Fruit fly (Drosophila melanogaster) whole organism, prepupa: ENCODE results near the gene CG31872.

Experiments used
- CG8319 ChIP-seq: fragments of 200-800 bp; sonication (Bioruptor generic); optimal IDR thresholded peaks from 3 replicates; lab custom pipeline; 2016; ENCODE audit warnings: missing biosample characterization, missing genetic modification characterization
- CG8632 ChIP-seq: fragments of 200-800 bp; sonication (Bioruptor generic); optimal IDR thresholded peaks from 3 replicates; lab custom pipeline; 2016; ENCODE audit warnings: missing biosample characterization, missing genetic modification characterization
- Eip78C ChIP-seq: fragments of 200-800 bp; sonication (Bioruptor generic); peaks from one replicate; lab custom pipeline; 2016; ENCODE audit warnings: missing biosample characterization, missing genetic modification characterization
- Ets96B ChIP-seq: fragments of 200-800 bp; optimal IDR thresholded peaks from 2 replicates; lab custom pipeline; 2019; ENCODE audit warnings: missing biosample characterization, mild to moderate bottlenecking, missing genetic modification characterization, moderate library complexity
- OdsH ChIP-seq: fragments of 200-800 bp; sonication (Bioruptor generic); optimal IDR thresholded peaks from 3 replicates; lab custom pipeline; 2016; ENCODE audit warnings: missing biosample characterization, missing genetic modification characterization
- Smox ChIP-seq: fragments of 200-800 bp; sonication (Bioruptor generic); optimal IDR thresholded peaks from 3 replicates; lab custom pipeline; 2016; ENCODE audit warnings: missing biosample characterization, missing genetic modification characterization
- pdm3 ChIP-seq: fragments of 200-800 bp; sonication (Bioruptor generic); optimal IDR thresholded peaks from 3 replicates; lab custom pipeline; 2016; ENCODE audit warnings: missing biosample characterization, missing genetic modification characterization
- spab ChIP-seq: fragments of 200-800 bp; sonication (Bioruptor generic); optimal IDR thresholded peaks from 2 replicates; lab custom pipeline; 2017; ENCODE audit warnings: missing biosample characterization, mild to moderate bottlenecking, missing genetic modification characterization, missing genetic modification reagents
- svp ChIP-seq: fragments of 200-800 bp; sonication (Bioruptor generic); peaks from one replicate; lab custom pipeline; 2016; ENCODE audit warnings: missing biosample characterization, missing genetic modification characterization

DNA sequence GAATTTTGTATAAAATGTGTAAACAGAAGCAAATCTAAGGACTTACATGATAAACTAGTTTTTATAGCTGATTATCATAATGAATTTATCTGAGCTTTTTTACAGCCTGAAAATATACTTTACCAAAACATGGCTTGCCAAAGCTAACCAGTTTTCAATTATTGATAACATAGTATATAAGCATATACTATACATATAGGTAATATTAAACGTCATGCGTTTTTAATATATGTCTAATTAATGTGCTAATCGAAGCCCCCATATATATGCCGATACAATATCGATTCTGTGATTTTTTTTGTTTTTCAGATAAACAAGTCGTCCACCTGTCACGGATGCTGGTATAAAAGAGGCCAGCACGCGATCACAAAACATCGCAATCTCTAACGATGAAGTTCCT is 41.9 kb downstream of the CG31872 start, which contains the start of gene CG17107:
- TF ChIP-seq CG8319 (no peak), Smox (GFP tag; lab: Kevin White, UChicago) (no peak), Ets96B (tag; lab: Kevin White, UChicago) (no peak), svp (GFP tag; lab: Kevin White, UChicago) (no peak), Eip78C (GFP tag; lab: Kevin White, UChicago) (no peak), pdm3 (GFP tag; lab: Kevin White, UChicago) (no peak), OdsH (GFP tag; lab: Kevin White, UChicago) (no peak), CG8632 (GFP tag; lab: Kevin White, UChicago) (no peak), spab (GFP tag; lab: Kevin White, UChicago) (no peak)
